Fruit fly (Drosophila melanogaster) Kc167 (cell line): ENCODE data around the gene CG13733.

Experiments
- Sin3A ChIP-seq: fragments of >200 bp; optimal IDR thresholded peaks from 2 replicates; lab custom pipeline; 2018; ENCODE audit warnings: missing external identifiers
- h ChIP-seq: fragments of >200 bp; optimal IDR thresholded peaks from 3 replicates; lab custom pipeline; 2018; ENCODE audit warnings: missing external identifiers
- psq ChIP-seq: fragments of >200 bp; optimal IDR thresholded peaks from 2 replicates; lab custom pipeline; 2017; ENCODE audit warnings: missing external identifiers
- ttk ChIP-seq: sonication (Bioruptor generic); optimal IDR thresholded peaks from 2 replicates; lab custom pipeline; 2017; ENCODE audit warnings: missing external identifiers

- TF ChIP-seq Sin3A (lab: Kevin White, UChicago): no peak
- TF ChIP-seq h: no peak
- TF ChIP-seq ttk (lab: Kevin White, UChicago): no peak
- TF ChIP-seq psq: no peak
These were observed 15.2 kb upstream of the CG13733 start for dm6 chr3L:17493807-17494404.
